Fruit fly (Drosophila melanogaster): Measurements from ENCODE around the gene MTA1-like.

dm6 chr3R:5647705-5648568, 601 bp downstream of the MTA1-like start:
- no peak for TF ChIP-seq CG9139 (GFP tag; optimal IDR thresholded peaks at IDR 0.05)
- no peak for TF ChIP-seq CG16779 (tag; optimal IDR thresholded peaks at IDR 0.05)
- TF ChIP-seq Sox14 (GFP tag; optimal IDR thresholded peaks at IDR 0.05): peak; percentile 18
- TF ChIP-seq CG6163 (GFP tag; IDR thresholded peaks at IDR 0.05): 0 out of 3 replicates have a peak, but pooled peaks have one; percentile 38
- no peak for TF ChIP-seq salr (GFP tag; optimal IDR thresholded peaks at IDR 0.05)
- no peak for TF ChIP-seq Hr38 (GFP tag; optimal IDR thresholded peaks at IDR 0.05)
- TF ChIP-seq esn (GFP tag; optimal IDR thresholded peaks at IDR 0.05): peak; percentile 28
- TF ChIP-seq OdsH (GFP tag; optimal IDR thresholded peaks at IDR 0.05): no peak
- TF ChIP-seq fd85E (GFP tag; optimal IDR thresholded peaks at IDR 0.05): no peak
- TF ChIP-seq Sox102F (GFP tag; optimal IDR thresholded peaks at IDR 0.05): no peak
- no peak for TF ChIP-seq Hr39 (GFP tag; optimal IDR thresholded peaks at IDR 0.05)
- no peak for TF ChIP-seq dsx (GFP tag; optimal IDR thresholded peaks at IDR 0.05; ENCODE audit: poor library complexity, severe bottlenecking)
- TF ChIP-seq CG10669 (GFP tag; optimal IDR thresholded peaks at IDR 0.05): no peak

Data from whole organism, prepupa.